Worm (Caenorhabditis elegans) whole organism, mixed stage, embryonic: Measurements from ENCODE around the gene atg-16.1.
A peak's percentile ranks its signal among the peaks of the same experiment; 100 is the strongest.

ENCODE experiments used
- M03D4.4 ChIP-seq: sonication (generic microtip); optimal IDR thresholded peaks from 2 replicates; lab custom pipeline; 2017; ENCODE audit warnings: mild to moderate bottlenecking, missing genetic modification characterization, missing compliant biosample characterization
- bed-3 ChIP-seq: fragments of 200-800 bp; sonication (Bioruptor generic); optimal IDR thresholded peaks from 3 replicates; lab custom pipeline; 2018; ENCODE audit warnings: mild to moderate bottlenecking, missing genetic modification characterization, moderate library complexity, missing compliant biosample characterization
- blmp-1 ChIP-seq: fragments of 150-350 bp; optimal IDR thresholded peaks from 2 replicates; lab custom pipeline; 2014; ENCODE audit warnings: missing biosample characterization, missing genetic modification characterization
- ceh-39 ChIP-seq: fragments of 150-350 bp; optimal IDR thresholded peaks from 2 replicates; lab custom pipeline; 2014; ENCODE audit warnings: missing biosample characterization, missing genetic modification characterization
- ceh-43 ChIP-seq: fragments of 200-800 bp; sonication (Bioruptor generic); optimal IDR thresholded peaks from 2 replicates; lab custom pipeline; 2018; ENCODE audit warnings: mild to moderate bottlenecking, missing genetic modification characterization, moderate library complexity, missing compliant biosample characterization
- ceh-83 ChIP-seq: fragments of 200-800 bp; sonication (Bioruptor generic); optimal IDR thresholded peaks from 2 replicates; lab custom pipeline; 2018; ENCODE audit warnings: mild to moderate bottlenecking, missing genetic modification characterization, missing compliant biosample characterization
- ces-1 ChIP-seq: fragments of 150-350 bp; optimal IDR thresholded peaks from 2 replicates; lab custom pipeline; 2014; ENCODE audit warnings: missing biosample characterization, missing genetic modification reagents, missing genetic modification characterization
- cnd-1 ChIP-seq: fragments of 200-800 bp; sonication (Bioruptor generic); optimal IDR thresholded peaks from 2 replicates; lab custom pipeline; 2018; ENCODE audit warnings: mild to moderate bottlenecking, missing genetic modification characterization, missing compliant biosample characterization
- drap-1 ChIP-seq: fragments of 200-800 bp; sonication (Bioruptor generic); optimal IDR thresholded peaks from 3 replicates; lab custom pipeline; 2018; ENCODE audit warnings: mild to moderate bottlenecking, missing genetic modification characterization, missing compliant biosample characterization
- elt-1 ChIP-seq: sonication (generic microtip); optimal IDR thresholded peaks from 2 replicates; lab custom pipeline; 2017; ENCODE audit warnings: missing genetic modification characterization, mild to moderate bottlenecking, missing compliant biosample characterization, antibody characterized with exemption, moderate library complexity, borderline replicate concordance; ENCODE audit not compliant: insufficient read depth
- elt-3 ChIP-seq: fragments of 150-350 bp; optimal IDR thresholded peaks from 2 replicates; lab custom pipeline; 2014; ENCODE audit warnings: missing biosample characterization, missing genetic modification characterization
- flh-1 ChIP-seq: fragments of 200-800 bp; sonication (Bioruptor generic); optimal IDR thresholded peaks from 2 replicates; lab custom pipeline; 2018; ENCODE audit warnings: mild to moderate bottlenecking, missing genetic modification characterization, moderate library complexity, missing compliant biosample characterization
- ham-2 ChIP-seq: fragments of 200-800 bp; sonication (Bioruptor generic); optimal IDR thresholded peaks from 2 replicates; lab custom pipeline; 2018; ENCODE audit warnings: mild to moderate bottlenecking, missing genetic modification characterization, missing compliant biosample characterization
- hlh-1 ChIP-seq: fragments of 150-350 bp; optimal IDR thresholded peaks from 2 replicates; lab custom pipeline; 2014; ENCODE audit warnings: missing biosample characterization, missing genetic modification reagents, missing genetic modification characterization
- lin-13 ChIP-seq: fragments of 150-350 bp; optimal IDR thresholded peaks from 2 replicates; lab custom pipeline; 2014; ENCODE audit warnings: missing biosample characterization, missing genetic modification characterization
- lin-32 ChIP-seq: fragments of 200-800 bp; sonication (Bioruptor generic); optimal IDR thresholded peaks from 2 replicates; lab custom pipeline; 2018; ENCODE audit warnings: mild to moderate bottlenecking, missing genetic modification characterization, missing compliant biosample characterization
- lsy-2 ChIP-seq: fragments of 150-350 bp; optimal IDR thresholded peaks from 2 replicates; lab custom pipeline; 2014; ENCODE audit warnings: missing biosample characterization, missing genetic modification characterization
- mab-5 ChIP-seq: fragments of 150-350 bp; optimal IDR thresholded peaks from 2 replicates; lab custom pipeline; 2014; ENCODE audit warnings: missing biosample characterization, missing genetic modification characterization
- mep-1 ChIP-seq: fragments of 150-350 bp; optimal IDR thresholded peaks from 2 replicates; lab custom pipeline; 2017; ENCODE audit warnings: missing biosample characterization, missing genetic modification reagents, missing genetic modification characterization, inconsistent platforms
- mls-2 ChIP-seq: sonication (generic microtip); optimal IDR thresholded peaks from 2 replicates; lab custom pipeline; 2016; ENCODE audit warnings: mild to moderate bottlenecking, missing genetic modification characterization, moderate library complexity, missing compliant biosample characterization
- nhr-12 ChIP-seq: fragments of 150-350 bp; optimal IDR thresholded peaks from 2 replicates; lab custom pipeline; 2014; ENCODE audit warnings: missing biosample characterization, missing genetic modification characterization
- nhr-2 ChIP-seq: fragments of 150-350 bp; optimal IDR thresholded peaks from 2 replicates; lab custom pipeline; 2014; ENCODE audit warnings: missing biosample characterization, missing genetic modification characterization
- nhr-237 ChIP-seq: fragments of 150-350 bp; optimal IDR thresholded peaks from 2 replicates; lab custom pipeline; 2014; ENCODE audit warnings: missing biosample characterization, missing genetic modification characterization
- nhr-28 ChIP-seq: fragments of 150-350 bp; optimal IDR thresholded peaks from 2 replicates; lab custom pipeline; 2014; ENCODE audit warnings: missing biosample characterization, missing genetic modification characterization
- nhr-76 ChIP-seq: sonication (generic microtip); optimal IDR thresholded peaks from 2 replicates; lab custom pipeline; 2017; ENCODE audit warnings: missing biosample characterization, missing genetic modification characterization
- pha-4 ChIP-seq: fragments of 150-350 bp; optimal IDR thresholded peaks from 2 replicates; lab custom pipeline; 2018; ENCODE audit warnings: missing biosample characterization, missing genetic modification reagents, missing genetic modification characterization
- sem-2 ChIP-seq: fragments of 200-800 bp; sonication (Bioruptor generic); optimal IDR thresholded peaks from 2 replicates; lab custom pipeline; 2018; ENCODE audit warnings: mild to moderate bottlenecking, missing genetic modification characterization, missing compliant biosample characterization
- snpc-4 ChIP-seq: fragments of 150-350 bp; optimal IDR thresholded peaks from 2 replicates; lab custom pipeline; 2014; ENCODE audit warnings: missing biosample characterization, missing genetic modification characterization
- sptf-1 ChIP-seq: sonication (generic microtip); optimal IDR thresholded peaks from 2 replicates; lab custom pipeline; 2017; ENCODE audit warnings: mild to moderate bottlenecking, missing genetic modification characterization, moderate library complexity, missing compliant biosample characterization
- tbx-8 ChIP-seq: fragments of 200-800 bp; sonication (Bioruptor generic); optimal IDR thresholded peaks from 2 replicates; lab custom pipeline; 2018; ENCODE audit warnings: mild to moderate bottlenecking, missing genetic modification characterization, moderate library complexity, missing compliant biosample characterization
- unc-120 ChIP-seq: sonication (generic microtip); optimal IDR thresholded peaks from 2 replicates; lab custom pipeline; 2017; ENCODE audit warnings: missing genetic modification characterization, missing compliant biosample characterization; ENCODE audit not compliant: poor library complexity, severe bottlenecking
- unc-39 ChIP-seq: fragments of 150-350 bp; optimal IDR thresholded peaks from 2 replicates; lab custom pipeline; 2014; ENCODE audit warnings: missing biosample characterization, missing genetic modification characterization
- unc-62 ChIP-seq: fragments of 150-350 bp; optimal IDR thresholded peaks from 2 replicates; lab custom pipeline; 2014; ENCODE audit warnings: missing biosample characterization, missing genetic modification reagents, missing genetic modification characterization
- zip-8 ChIP-seq: fragments of 150-350 bp; optimal IDR thresholded peaks from 2 replicates; lab custom pipeline; 2014; ENCODE audit warnings: missing biosample characterization, missing genetic modification characterization
- ztf-11 ChIP-seq: fragments of 150-350 bp; optimal IDR thresholded peaks from 2 replicates; lab custom pipeline; 2014; ENCODE audit warnings: missing biosample characterization, missing genetic modification characterization

atg-16.1 gene

DNA sequence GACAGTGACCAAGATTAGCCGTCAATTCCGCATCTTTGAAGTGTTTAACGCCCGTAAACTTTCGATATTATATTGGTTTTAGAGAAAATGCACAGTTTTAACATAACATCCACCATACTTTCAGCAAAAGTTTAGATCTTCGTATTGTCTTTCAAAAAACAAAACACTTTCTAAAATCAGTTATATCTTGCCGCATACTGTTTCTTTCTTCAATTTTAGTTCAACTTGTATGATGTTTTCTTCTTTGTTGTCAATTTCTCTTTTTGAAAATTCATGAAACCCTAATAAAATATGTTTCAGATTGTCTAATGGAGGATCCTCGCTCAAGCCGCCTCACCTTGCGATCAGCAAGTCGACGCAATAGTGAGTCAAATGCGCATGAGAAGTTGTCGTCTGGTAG lies 8.4 kb downstream of the atg-16.1 start, which contains the start of gene F02E8.4:
TSS of gene F02E8.4 (plus strand) at position 301 of the 400 bp plus-strand sequence.
- no peak for TF ChIP-seq lin-32 (GFP tag; lab: Kevin White, UChicago)
- TF ChIP-seq drap-1 (GFP tag; lab: Kevin White, UChicago): no peak
- no peak for TF ChIP-seq sem-2
- no peak for TF ChIP-seq elt-3 (tag; lab: Kevin White, UChicago)
- no peak for TF ChIP-seq nhr-28 (tag; lab: Kevin White, UChicago)
- no peak for TF ChIP-seq sptf-1 (tag; lab: Kevin White, UChicago)
- no peak for TF ChIP-seq mls-2 (tag; lab: Kevin White, UChicago)
- no peak for TF ChIP-seq tbx-8 (GFP tag; lab: Kevin White, UChicago)
- TF ChIP-seq, all 35 proteins: peak for 0

ce11 chrX:4453101-4453500 lies 9.2 kb downstream of the atg-16.1 start:
- TF ChIP-seq nhr-2 (tag; lab: Kevin White, UChicago): no peak
- TF ChIP-seq mls-2 (tag; lab: Kevin White, UChicago): no peak
- TF ChIP-seq blmp-1 (tag; lab: Kevin White, UChicago): no peak
- no peak for TF ChIP-seq drap-1 (GFP tag; lab: Kevin White, UChicago)
- no peak for TF ChIP-seq nhr-12 (tag; lab: Kevin White, UChicago)
- TF ChIP-seq M03D4.4 (tag; lab: Kevin White, UChicago): no peak
- TF ChIP-seq ceh-43 (GFP tag; lab: Kevin White, UChicago): no peak
- no peak for TF ChIP-seq ces-1 (GFP tag; lab: Kevin White, UChicago)
- TF ChIP-seq cnd-1 (tag; lab: Kevin White, UChicago): no peak
- no peak for TF ChIP-seq ceh-83 (GFP tag; lab: Kevin White, UChicago)
- TF ChIP-seq sptf-1 (tag; lab: Kevin White, UChicago): no peak
- TF ChIP-seq pha-4: no peak
- TF ChIP-seq unc-39 (tag; lab: Kevin White, UChicago): no peak
- no peak for TF ChIP-seq lsy-2
- no peak for TF ChIP-seq bed-3 (GFP tag; lab: Kevin White, UChicago)
- TF ChIP-seq nhr-28 (tag; lab: Kevin White, UChicago): no peak

DNA sequence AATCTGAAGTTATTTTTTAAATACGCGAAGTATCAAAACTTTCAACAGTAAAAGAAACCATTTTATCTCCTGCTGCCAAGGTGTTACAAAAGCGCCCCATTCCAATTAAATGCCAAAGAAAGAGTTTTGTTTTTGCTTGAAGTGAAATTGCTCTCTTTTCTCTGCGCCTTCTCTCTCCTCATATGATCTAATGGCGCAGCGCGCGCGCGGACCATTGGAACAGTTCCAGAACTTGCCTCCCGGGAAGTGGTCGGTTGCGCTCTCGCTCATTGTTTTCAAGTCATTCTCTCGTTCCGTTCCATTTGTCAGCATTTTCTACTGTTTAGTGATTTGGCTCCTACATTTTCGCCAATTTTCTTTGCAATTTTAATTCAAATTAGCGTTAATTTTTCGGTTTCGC lies 10.3 kb downstream of the atg-16.1 start:
- no peak for TF ChIP-seq lsy-2
- no peak for TF ChIP-seq drap-1 (GFP tag; lab: Kevin White, UChicago)
- TF ChIP-seq, all 35 proteins: peak for 0

DNA sequence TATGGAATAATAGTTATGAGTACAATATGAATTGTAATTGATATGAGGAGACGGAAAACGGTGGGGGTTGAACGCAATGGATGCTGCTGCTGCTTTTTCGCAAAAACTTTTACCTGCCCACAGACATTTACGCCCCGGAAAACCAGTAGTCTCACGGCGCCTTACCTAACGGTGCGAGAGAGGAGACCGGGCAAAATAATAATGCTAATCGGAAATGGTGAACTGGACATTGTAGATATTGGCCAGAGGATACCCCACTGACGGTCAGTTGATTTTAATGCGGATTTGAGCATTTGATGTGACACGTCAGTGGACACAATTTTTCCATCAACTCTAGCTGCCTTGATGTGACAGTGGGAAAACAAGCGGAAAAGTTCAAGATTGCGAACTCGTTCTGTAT lies 14.0 kb downstream of the atg-16.1 start, which contains the start of gene mltn-13:
TSS of gene mltn-13 (minus strand) at position 101 of the 400 bp plus-strand sequence.
- no peak for TF ChIP-seq nhr-12 (tag; lab: Kevin White, UChicago)
- TF ChIP-seq blmp-1 (tag; lab: Kevin White, UChicago): no peak
- TF ChIP-seq lsy-2: no peak
- no peak for TF ChIP-seq pha-4
- TF ChIP-seq mab-5 (tag; lab: Kevin White, UChicago): no peak
- no peak for TF ChIP-seq ceh-39
- no peak for TF ChIP-seq unc-39 (tag; lab: Kevin White, UChicago)
- no peak for TF ChIP-seq nhr-2 (tag; lab: Kevin White, UChicago)
- TF ChIP-seq snpc-4: no peak
- TF ChIP-seq sptf-1 (tag; lab: Kevin White, UChicago): no peak
- TF ChIP-seq nhr-28 (tag; lab: Kevin White, UChicago): no peak

DNA sequence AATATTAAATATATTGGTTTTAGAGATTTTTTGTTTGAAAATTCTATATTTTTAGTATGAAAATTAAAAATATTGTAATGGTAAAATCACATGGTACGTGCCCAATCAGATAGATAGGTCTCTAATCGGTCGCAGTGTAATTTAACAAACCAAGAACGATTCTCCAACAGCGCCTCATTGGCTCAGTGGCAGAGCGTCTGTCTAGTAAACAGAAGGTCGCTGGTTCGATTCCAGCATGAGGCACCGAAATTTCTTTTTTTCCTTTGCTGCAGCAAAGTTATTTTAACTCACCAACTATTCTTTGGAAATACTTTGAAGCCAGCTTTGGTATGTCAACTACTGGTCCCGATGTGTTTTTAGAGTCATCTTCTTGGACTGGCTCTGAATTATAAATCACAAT lies 17.4 kb downstream of the atg-16.1 start:
- no peak for TF ChIP-seq ceh-43 (GFP tag; lab: Kevin White, UChicago)
- no peak for TF ChIP-seq sem-2
- TF ChIP-seq bed-3 (GFP tag; lab: Kevin White, UChicago): no peak
- no peak for TF ChIP-seq nhr-12 (tag; lab: Kevin White, UChicago)
- TF ChIP-seq unc-62: no peak
- TF ChIP-seq unc-120 (tag; lab: Kevin White, UChicago): peak; percentile 14
- peak; percentile 13 for TF ChIP-seq drap-1 (GFP tag; lab: Kevin White, UChicago)
- peak; percentile 38 for TF ChIP-seq sptf-1 (tag; lab: Kevin White, UChicago)
- no peak for TF ChIP-seq lin-13
- TF ChIP-seq mab-5 (tag; lab: Kevin White, UChicago): no peak
- no peak for TF ChIP-seq zip-8 (tag; lab: Kevin White, UChicago)
- TF ChIP-seq unc-39 (tag; lab: Kevin White, UChicago): no peak
- TF ChIP-seq nhr-237 (tag; lab: Kevin White, UChicago): no peak
- TF ChIP-seq mep-1 (tag; lab: Kevin White, UChicago): no peak
- no peak for TF ChIP-seq pha-4
- TF ChIP-seq lsy-2: no peak
- no peak for TF ChIP-seq lin-32 (GFP tag; lab: Kevin White, UChicago)
- TF ChIP-seq hlh-1 (tag; lab: Kevin White, UChicago): no peak
- TF ChIP-seq blmp-1 (tag; lab: Kevin White, UChicago): no peak
- no peak for TF ChIP-seq ceh-39
- no peak for TF ChIP-seq ztf-11
- no peak for TF ChIP-seq nhr-76 (tag; lab: Kevin White, UChicago)
- TF ChIP-seq nhr-2 (tag; lab: Kevin White, UChicago): no peak
- no peak for TF ChIP-seq flh-1
- no peak for TF ChIP-seq mls-2 (tag; lab: Kevin White, UChicago)
- no peak for TF ChIP-seq elt-1
- TF ChIP-seq tbx-8 (GFP tag; lab: Kevin White, UChicago): no peak
- TF ChIP-seq elt-3 (tag; lab: Kevin White, UChicago): no peak
- no peak for TF ChIP-seq ces-1 (GFP tag; lab: Kevin White, UChicago)
- no peak for TF ChIP-seq nhr-28 (tag; lab: Kevin White, UChicago)
- peak; percentile 74 for TF ChIP-seq ceh-83 (GFP tag; lab: Kevin White, UChicago)
- TF ChIP-seq snpc-4: no peak
- no peak for TF ChIP-seq cnd-1 (tag; lab: Kevin White, UChicago)
- TF ChIP-seq ham-2 (GFP tag; lab: Kevin White, UChicago): no peak
- TF ChIP-seq, all 35 proteins: peak for 4
